Worm (Caenorhabditis elegans) whole organism, L1 larva: ENCODE measurements around the gene pdf-1.

ENCODE experiments used
- ceh-82 ChIP-seq, 3 experiments: fragments of 150-350 bp in 1 of 3; sonication (generic microtip) in 2 of 3; optimal IDR thresholded peaks; 2 replicates each; lab custom pipeline; 2014 to 2017; ENCODE audit warnings: missing biosample characterization in 3 of 3, missing genetic modification characterization in 3 of 3
- fos-1 ChIP-seq: fragments of 150-350 bp; optimal IDR thresholded peaks from 2 replicates; lab custom pipeline; 2014; ENCODE audit warnings: missing biosample characterization, missing genetic modification characterization
- mdl-1 ChIP-seq, 2 experiments: fragments of 150-350 bp; optimal IDR thresholded peaks; 2 replicates each; lab custom pipeline; 2014 to 2017; ENCODE audit warnings: missing biosample characterization in 2 of 2, missing genetic modification characterization in 2 of 2, inconsistent platforms in 1 of 2
- rnt-1 ChIP-seq: sonication (generic microtip); optimal IDR thresholded peaks from 2 replicates; lab custom pipeline; 2016; ENCODE audit warnings: mild to moderate bottlenecking, missing genetic modification characterization, moderate library complexity, missing compliant biosample characterization

- TF ChIP-seq mdl-1 (tag; optimal IDR thresholded peaks at IDR 0.05; lab: Kevin White, UChicago) = no peak
- no peak for TF ChIP-seq rnt-1 (tag; lab: Kevin White, UChicago)
- TF ChIP-seq ceh-82 (tag; optimal IDR thresholded peaks at IDR 0.05; lab: Kevin White, UChicago) = no peak
- no peak for TF ChIP-seq fos-1 (tag; lab: Kevin White, UChicago)
Measured at ce11 chrIII:6955766-6956165, 43.5 kb upstream of the pdf-1 start.
